Worm (Caenorhabditis elegans) whole organism, early embryonic: ENCODE results near the gene C50E3.5.

ENCODE experiments used
- B0310.2 ChIP-seq: sonication (generic microtip); optimal IDR thresholded peaks from 2 replicates; lab custom pipeline; 2016; ENCODE audit warnings: mild to moderate bottlenecking, missing genetic modification characterization, missing compliant biosample characterization
- aly-1 ChIP-seq: sonication (generic microtip); optimal IDR thresholded peaks from 2 replicates; lab custom pipeline; 2016; ENCODE audit warnings: missing genetic modification characterization, missing compliant biosample characterization
- ama-1 ChIP-seq: fragments of 150-350 bp; optimal IDR thresholded peaks from 2 replicates; lab custom pipeline; 2014
- ceh-36 ChIP-seq: sonication (generic microtip); optimal IDR thresholded peaks from 2 replicates; lab custom pipeline; 2016; ENCODE audit warnings: missing genetic modification characterization, inconsistent platforms, missing compliant biosample characterization
- ets-7 ChIP-seq: sonication (generic microtip); optimal IDR thresholded peaks from 2 replicates; lab custom pipeline; 2016; ENCODE audit warnings: missing genotype, missing genetic modification characterization, missing compliant biosample characterization
- hnd-1 ChIP-seq: sonication (generic microtip); optimal IDR thresholded peaks from 2 replicates; lab custom pipeline; 2016; ENCODE audit warnings: missing genetic modification characterization, missing compliant biosample characterization
- scrt-1 ChIP-seq: fragments of 200-800 bp; sonication (Bioruptor generic); IDR thresholded peaks from 2 replicates; pipeline ENCODE4 v1.3.6; 2022; ENCODE audit warnings: missing genetic modification characterization, missing compliant biosample characterization
- tra-4 ChIP-seq: sonication (generic microtip); optimal IDR thresholded peaks from 2 replicates; lab custom pipeline; 2017; ENCODE audit warnings: missing genetic modification characterization, missing compliant biosample characterization

DNA sequence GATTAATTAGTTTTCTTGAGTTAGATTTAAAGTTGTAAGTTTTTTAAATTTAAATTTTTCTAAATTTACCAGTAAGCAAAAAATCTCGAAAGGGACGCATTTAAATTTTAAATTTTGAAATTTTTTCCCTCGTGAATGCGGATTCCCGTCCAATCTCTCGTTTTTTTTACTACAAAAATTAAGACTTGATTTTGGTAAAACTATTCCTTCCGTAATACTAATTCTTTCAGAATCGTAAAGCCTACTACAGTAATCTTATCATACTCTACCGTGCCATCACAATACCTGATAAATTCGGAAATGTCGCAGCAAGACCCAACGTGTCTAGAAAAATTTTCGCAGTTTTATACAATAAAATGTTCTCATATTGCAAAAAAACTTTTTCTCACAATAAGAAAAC lies 42.6 kb upstream of the C50E3.5 start, which contains the start of the genes C54F6.19 and nhx-3:
- TF ChIP-seq ama-1 (lab: Kevin White, UChicago) (no peak), scrt-1 (GFP tag; lab: Robert Waterston, UW) (no peak), tra-4 (tag; lab: Kevin White, UChicago) (no peak), B0310.2 (tag; lab: Kevin White, UChicago) (no peak), ceh-36 (tag; lab: Kevin White, UChicago) (no peak), ets-7 (tag; lab: Kevin White, UChicago) (no peak), aly-1 (tag; lab: Kevin White, UChicago) (no peak), hnd-1 (tag; lab: Kevin White, UChicago) (no peak)
